Fruit fly (Drosophila melanogaster) whole organism, embryonic: ENCODE data around the gene GstO2.
A peak's percentile ranks its signal among the peaks of the same experiment; 100 is the strongest.

ENCODE experiments used
- ATbp ChIP-seq: fragments of 200-800 bp; sonication (Bioruptor generic); optimal IDR thresholded peaks from 2 replicates; lab custom pipeline; 2017; ENCODE audit warnings: missing biosample characterization, mild to moderate bottlenecking, missing genetic modification characterization, missing genetic modification reagents
- CG10979 ChIP-seq: fragments of 200-800 bp; sonication (Bioruptor generic); optimal IDR thresholded peaks from 2 replicates; lab custom pipeline; 2018; ENCODE audit warnings: missing biosample characterization, mild to moderate bottlenecking, missing genetic modification characterization, moderate library complexity
- CG14710 ChIP-seq: fragments of 200-800 bp; sonication (Bioruptor generic); optimal IDR thresholded peaks from 3 replicates; lab custom pipeline; 2019; ENCODE audit warnings: missing biosample characterization, mild to moderate bottlenecking, missing genetic modification characterization, moderate library complexity
- CG15073 ChIP-seq: fragments of 200-800 bp; sonication (Bioruptor generic); optimal IDR thresholded peaks from 2 replicates; lab custom pipeline; 2016; ENCODE audit warnings: missing biosample characterization, missing genetic modification characterization
- CG1602 ChIP-seq: fragments of 200-800 bp; sonication (Bioruptor generic); optimal IDR thresholded peaks from 3 replicates; lab custom pipeline; 2016; ENCODE audit warnings: missing biosample characterization, missing genetic modification characterization
- CG18262 ChIP-seq: fragments of 200-800 bp; optimal IDR thresholded peaks from 3 replicates; lab custom pipeline; 2019; ENCODE audit warnings: missing biosample characterization, mild to moderate bottlenecking, missing genetic modification characterization, moderate library complexity
- CG2712 ChIP-seq: fragments of 200-800 bp; optimal IDR thresholded peaks from 3 replicates; lab custom pipeline; 2019; ENCODE audit warnings: missing biosample characterization, mild to moderate bottlenecking, missing genetic modification characterization, moderate library complexity
- CG30403 ChIP-seq: fragments of 200-800 bp; sonication (Bioruptor generic); optimal IDR thresholded peaks from 3 replicates; lab custom pipeline; 2016; ENCODE audit warnings: missing biosample characterization, missing genetic modification characterization
- CG31441 ChIP-seq: fragments of 200-800 bp; sonication (Bioruptor generic); IDR thresholded peaks from 2 replicates; pipeline ENCODE4 v1.3.6; 2022; ENCODE audit warnings: missing biosample characterization, missing genetic modification characterization
- CG32767 ChIP-seq: fragments of 200-800 bp; sonication (Bioruptor generic); IDR thresholded peaks from 2 replicates; pipeline ENCODE4 v1.3.6; 2022; ENCODE audit warnings: missing biosample characterization, missing genetic modification characterization
- CG3838 ChIP-seq: fragments of 200-800 bp; sonication (Bioruptor generic); optimal IDR thresholded peaks from 3 replicates; lab custom pipeline; 2016; ENCODE audit warnings: missing biosample characterization, missing genetic modification characterization
- CG4854 ChIP-seq: fragments of 200-800 bp; sonication (Bioruptor generic); optimal IDR thresholded peaks from 2 replicates; lab custom pipeline; 2016; ENCODE audit warnings: missing biosample characterization, missing genetic modification characterization, inconsistent platforms
- CG8388 ChIP-seq: fragments of 200-800 bp; sonication (Bioruptor generic); optimal IDR thresholded peaks from 2 replicates; lab custom pipeline; 2019; ENCODE audit warnings: missing biosample characterization, mild to moderate bottlenecking, missing genetic modification characterization, moderate library complexity
- CkIIα-i1 ChIP-seq: fragments of 200-800 bp; sonication (Bioruptor generic); IDR thresholded peaks from 2 replicates; pipeline ENCODE4 v1.3.6; 2022; ENCODE audit warnings: missing biosample characterization, missing genetic modification characterization
- D ChIP-seq, 2 experiments: fragments of 200-800 bp in 1 of 2; fragments of >200 bp in 1 of 2; sonication (Bioruptor generic) in 1 of 2; optimal IDR thresholded peaks; 2 replicates in 1 of 2; 3 replicates in 1 of 2; lab custom pipeline; 2017; ENCODE audit warnings: mild to moderate bottlenecking in 1 of 2, missing biosample characterization in 1 of 2, missing genetic modification characterization in 1 of 2, missing genetic modification reagents in 1 of 2
- D19A ChIP-seq: fragments of 200-800 bp; optimal IDR thresholded peaks from 3 replicates; lab custom pipeline; 2019; ENCODE audit warnings: missing biosample characterization, mild to moderate bottlenecking, missing genetic modification characterization, moderate library complexity
- Drgx ChIP-seq: fragments of 200-800 bp; sonication (Bioruptor generic); IDR thresholded peaks from 2 replicates; pipeline ENCODE4 v1.3.6; 2022; ENCODE audit warnings: missing biosample characterization, missing genetic modification characterization
- E2f2 ChIP-seq: fragments of 200-800 bp; sonication (Bioruptor generic); IDR thresholded peaks from 2 replicates; pipeline ENCODE4 v1.3.6; 2022; ENCODE audit warnings: missing biosample characterization, missing genetic modification characterization
- Fer1 ChIP-seq: fragments of 200-800 bp; sonication (Bioruptor generic); optimal IDR thresholded peaks from 2 replicates; lab custom pipeline; 2017; ENCODE audit warnings: missing biosample characterization, mild to moderate bottlenecking, missing genetic modification characterization
- Med ChIP-seq: fragments of 200-800 bp; sonication (Bioruptor generic); peaks from one replicate; lab custom pipeline; 2016; ENCODE audit warnings: missing biosample characterization, missing genetic modification characterization, mild to moderate bottlenecking, inconsistent platforms, moderate library complexity
- Oli ChIP-seq: fragments of 200-800 bp; sonication (Bioruptor generic); optimal IDR thresholded peaks from 2 replicates; lab custom pipeline; 2018; ENCODE audit warnings: missing biosample characterization, mild to moderate bottlenecking, missing genetic modification characterization, moderate library complexity
- PHDP ChIP-seq: fragments of 200-800 bp; sonication (Bioruptor generic); optimal IDR thresholded peaks from 3 replicates; lab custom pipeline; 2018; ENCODE audit warnings: missing biosample characterization, mild to moderate bottlenecking, missing genetic modification characterization, moderate library complexity
- Pdp1 ChIP-seq, 2 experiments: fragments of 200-800 bp; sonication (Bioruptor generic); optimal IDR thresholded peaks; 3 replicates each; lab custom pipeline; 2016; ENCODE audit warnings: missing biosample characterization in 2 of 2, missing genetic modification characterization in 2 of 2, mild to moderate bottlenecking in 1 of 2, moderate library complexity in 1 of 2
- ap ChIP-seq: fragments of 200-800 bp; sonication (Bioruptor generic); IDR thresholded peaks from 2 replicates; pipeline ENCODE4 v1.3.6; 2022; ENCODE audit warnings: missing biosample characterization, missing genetic modification characterization
- chif ChIP-seq, 2 experiments: fragments of 200-800 bp; sonication (Bioruptor generic); optimal IDR thresholded peaks; 3 replicates each; lab custom pipeline; 2016; ENCODE audit warnings: missing biosample characterization in 2 of 2, missing genetic modification characterization in 2 of 2
- dmrt11E ChIP-seq: fragments of 200-800 bp; sonication (Bioruptor generic); optimal IDR thresholded peaks from 3 replicates; lab custom pipeline; 2018; ENCODE audit warnings: missing biosample characterization, mild to moderate bottlenecking, missing genetic modification characterization, moderate library complexity
- gem ChIP-seq: fragments of 200-800 bp; sonication (Bioruptor generic); optimal IDR thresholded peaks from 2 replicates; lab custom pipeline; 2019; ENCODE audit warnings: missing biosample characterization, mild to moderate bottlenecking, missing genetic modification characterization, moderate library complexity
- grau ChIP-seq: fragments of 200-800 bp; optimal IDR thresholded peaks from 3 replicates; lab custom pipeline; 2019; ENCODE audit warnings: missing biosample characterization, mild to moderate bottlenecking, missing genetic modification characterization, moderate library complexity
- hb ChIP-seq: fragments of 200-800 bp; sonication (Bioruptor generic); IDR thresholded peaks from 3 replicates; pipeline ENCODE4 v1.3.6; 2022; ENCODE audit warnings: missing biosample characterization, missing genetic modification characterization; ENCODE audit not compliant: partially characterized antibody
- ind ChIP-seq: fragments of 200-800 bp; sonication (Bioruptor generic); optimal IDR thresholded peaks from 3 replicates; lab custom pipeline; 2016; ENCODE audit warnings: missing biosample characterization, missing genetic modification characterization
- nau ChIP-seq: fragments of 200-800 bp; sonication (Bioruptor generic); optimal IDR thresholded peaks from 3 replicates; lab custom pipeline; 2017; ENCODE audit warnings: missing biosample characterization, mild to moderate bottlenecking, missing genetic modification characterization, missing genetic modification reagents
- phol ChIP-seq: fragments of 200-800 bp; sonication (Bioruptor generic); optimal IDR thresholded peaks from 3 replicates; lab custom pipeline; 2018; ENCODE audit warnings: missing biosample characterization, mild to moderate bottlenecking, missing genetic modification characterization, moderate library complexity
- prd ChIP-seq, 3 experiments: fragments of >200 bp in 2 of 3; fragments of 200-800 bp in 1 of 3; sonication (Bioruptor generic) in 1 of 3; optimal IDR thresholded peaks in 2 of 3; IDR thresholded peaks in 1 of 3; 2 replicates in 2 of 3; 3 replicates in 1 of 3; pipeline versions ENCODE4 v1.3.6 to Lab custom; 2017 to 2022; ENCODE audit warnings: missing biosample characterization in 1 of 3, missing genetic modification characterization in 1 of 3
- pros ChIP-seq: fragments of 200-800 bp; sonication (Bioruptor generic); optimal IDR thresholded peaks from 3 replicates; lab custom pipeline; 2019; ENCODE audit warnings: missing biosample characterization, mild to moderate bottlenecking, missing genetic modification characterization, moderate library complexity
- row ChIP-seq: fragments of 200-800 bp; sonication (Bioruptor generic); IDR thresholded peaks from 3 replicates; pipeline ENCODE4 v1.3.6; 2022; ENCODE audit warnings: missing biosample characterization, missing genetic modification characterization
- sim ChIP-seq: fragments of 200-800 bp; sonication (Bioruptor generic); IDR thresholded peaks from 2 replicates; pipeline ENCODE4 v1.3.6; 2022; ENCODE audit warnings: missing biosample characterization, missing genetic modification characterization
- tgo ChIP-seq: fragments of 200-800 bp; sonication (Bioruptor generic); IDR thresholded peaks from 3 replicates; pipeline ENCODE4 v1.3.6; 2022; ENCODE audit warnings: missing biosample characterization, missing genetic modification characterization
- unpg ChIP-seq: fragments of 200-800 bp; sonication (Bioruptor generic); optimal IDR thresholded peaks from 3 replicates; lab custom pipeline; 2018; ENCODE audit warnings: missing biosample characterization, mild to moderate bottlenecking, missing genetic modification characterization, moderate library complexity
- vfl ChIP-seq: fragments of 200-800 bp; sonication (Bioruptor generic); optimal IDR thresholded peaks from 2 replicates; lab custom pipeline; 2016; ENCODE audit warnings: missing biosample characterization, missing genetic modification characterization
- zf30C ChIP-seq: fragments of 200-800 bp; sonication (Bioruptor generic); optimal IDR thresholded peaks from 3 replicates; lab custom pipeline; 2018; ENCODE audit warnings: missing biosample characterization, mild to moderate bottlenecking, missing genetic modification characterization

The GstO2 gene

DNA sequence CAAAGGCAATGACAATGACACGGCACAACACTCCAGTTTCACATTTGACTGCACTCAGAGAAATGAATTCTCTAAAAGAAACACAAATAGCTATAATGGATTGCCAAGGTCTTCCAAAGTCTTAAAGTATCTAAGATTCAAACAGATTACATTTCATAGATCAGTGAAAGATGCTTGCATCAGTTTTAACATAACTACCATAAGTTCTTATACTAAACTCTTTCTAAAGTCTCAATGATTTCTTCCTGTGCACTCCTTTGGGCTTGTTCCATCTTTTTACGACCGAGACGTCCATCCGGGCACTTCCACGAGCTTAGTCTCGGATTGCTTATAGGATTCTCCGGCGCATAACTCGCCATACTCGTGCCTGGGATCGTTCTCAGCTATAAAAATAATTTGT lies 18.9 kb upstream of the GstO2 start (continued):
- TF ChIP-seq Pdp1 (GFP tag; optimal IDR thresholded peaks at IDR 0.05; lab: Kevin White, UChicago) = peak in 1 of 2 experiments; percentile 5
- TF ChIP-seq dmrt11E (tag; lab: Kevin White, UChicago) = peak; percentile 49
- peak; percentile 24 for TF ChIP-seq phol
- TF ChIP-seq hb (GFP tag; lab: Robert Waterston, UW) = no peak
- peak; percentile 72 for TF ChIP-seq Med (GFP tag; lab: Kevin White, UChicago)
- peak; percentile 46 for TF ChIP-seq row
- peak; percentile 18 for TF ChIP-seq CG8388 (GFP tag; lab: Kevin White, UChicago)
- TF ChIP-seq gem (tag; lab: Kevin White, UChicago) = peak; percentile 55
- TF ChIP-seq prd (optimal IDR thresholded peaks at IDR 0.05; lab: Kevin White, UChicago) = no peak
- TF ChIP-seq prd (GFP tag; IDR thresholded peaks at IDR 0.05; lab: Robert Waterston, UW) = 0 out of 3 replicates have a peak, but pooled peaks have one; percentile 40
- TF ChIP-seq CkIIα-i1 = no peak
- peak; percentile 20 for TF ChIP-seq CG18262 (tag; lab: Kevin White, UChicago)
- TF ChIP-seq vfl (GFP tag; lab: Kevin White, UChicago) = no peak
- no peak for TF ChIP-seq Drgx
- TF ChIP-seq CG1602 (GFP tag; lab: Kevin White, UChicago) = peak; percentile 12
- peak; percentile 13 for TF ChIP-seq CG2712 (tag; lab: Kevin White, UChicago)
- TF ChIP-seq CG10979 (tag; lab: Kevin White, UChicago) = peak; percentile 42
- peak; percentile 26 for TF ChIP-seq Oli (tag; lab: Kevin White, UChicago)
- TF ChIP-seq nau (GFP tag; lab: Kevin White, UChicago) = no peak
- TF ChIP-seq CG32767 (GFP tag; lab: Robert Waterston, UW) = 0 out of 2 replicates have a peak, but pooled peaks have one; percentile 8
- TF ChIP-seq D19A (tag; lab: Kevin White, UChicago) = peak; percentile 6
- TF ChIP-seq grau = peak; percentile 32
- peak; percentile 6 for TF ChIP-seq ATbp (GFP tag; lab: Kevin White, UChicago)
- TF ChIP-seq unpg = peak; percentile 25
- TF ChIP-seq ap (GFP tag; lab: Robert Waterston, UW) = peak; percentile 20; the same call in 1 of the 2 replicates
- no peak for TF ChIP-seq CG4854
- peak; percentile 4 for TF ChIP-seq zf30C (GFP tag; lab: Kevin White, UChicago)
- TF ChIP-seq PHDP (tag; lab: Kevin White, UChicago) = peak; percentile 11
- no peak for TF ChIP-seq sim (GFP tag; lab: Robert Waterston, UW)
- no peak for TF ChIP-seq ind (GFP tag; lab: Kevin White, UChicago)
- 0 out of 2 replicates have a peak, but pooled peaks have one; percentile 32 for TF ChIP-seq CG31441 (GFP tag; lab: Robert Waterston, UW)
- TF ChIP-seq chif (GFP tag; optimal IDR thresholded peaks at IDR 0.05; lab: Kevin White, UChicago) = peak in 1 of 2 experiments; percentile 13
- TF ChIP-seq E2f2 (GFP tag; lab: Robert Waterston, UW) = peak; percentile 24; the same call in 1 of the 2 replicates
- TF ChIP-seq CG30403 (GFP tag; lab: Kevin White, UChicago) = peak; percentile 17
- TF ChIP-seq CG3838 (GFP tag; lab: Kevin White, UChicago) = no peak
- no peak for TF ChIP-seq tgo (GFP tag; lab: Robert Waterston, UW)
- no peak for TF ChIP-seq pros (GFP tag; lab: Kevin White, UChicago)
- TF ChIP-seq CG15073 (GFP tag; lab: Kevin White, UChicago) = no peak
- peak; percentile 23 for TF ChIP-seq CG14710
- TF ChIP-seq Fer1 (GFP tag; lab: Kevin White, UChicago) = no peak
- TF ChIP-seq D (optimal IDR thresholded peaks at IDR 0.05; lab: Kevin White, UChicago) = no peak
- TF ChIP-seq D (GFP tag; optimal IDR thresholded peaks at IDR 0.05; lab: Kevin White, UChicago) = peak; percentile 13
